Fruit fly (Drosophila melanogaster) whole organism, embryonic: ENCODE results near the gene CG6094.
A peak's percentile ranks its signal among the peaks of the same experiment; 100 is the strongest.

Experiments used
- Ada2b ChIP-seq: fragments of 200-800 bp; sonication (Bioruptor generic); IDR thresholded peaks from 2 replicates; pipeline ENCODE4 v1.3.6; 2022; ENCODE audit warnings: missing biosample characterization, missing genetic modification characterization
- Atf3 ChIP-seq: fragments of 200-800 bp; sonication (Bioruptor generic); optimal IDR thresholded peaks from 3 replicates; lab custom pipeline; 2016; ENCODE audit warnings: missing biosample characterization, missing genetic modification characterization
- CG10543 ChIP-seq: fragments of 200-800 bp; sonication (Bioruptor generic); optimal IDR thresholded peaks from 3 replicates; lab custom pipeline; 2017; ENCODE audit warnings: missing biosample characterization, mild to moderate bottlenecking, missing genetic modification characterization, moderate library complexity
- CG11085 ChIP-seq: fragments of 200-800 bp; sonication (Bioruptor generic); IDR thresholded peaks from 2 replicates; pipeline ENCODE4 v1.3.6; 2022; ENCODE audit warnings: missing biosample characterization, missing genetic modification characterization
- CG11093 ChIP-seq: fragments of 200-800 bp; sonication (Bioruptor generic); IDR thresholded peaks from 3 replicates; pipeline ENCODE4 v1.3.6; 2022; ENCODE audit warnings: missing biosample characterization, missing genetic modification characterization
- CG11696 ChIP-seq: fragments of 200-800 bp; sonication (Bioruptor generic); IDR thresholded peaks from 2 replicates; pipeline ENCODE4 v1.3.6; 2022; ENCODE audit warnings: missing biosample characterization, missing genetic modification characterization
- CG12769 ChIP-seq: fragments of 200-800 bp; sonication (Bioruptor generic); optimal IDR thresholded peaks from 2 replicates; lab custom pipeline; 2019; ENCODE audit warnings: missing biosample characterization, mild to moderate bottlenecking, missing genetic modification characterization, moderate library complexity
- CG12942 ChIP-seq: fragments of 200-800 bp; sonication (Bioruptor generic); optimal IDR thresholded peaks from 3 replicates; lab custom pipeline; 2016; ENCODE audit warnings: missing biosample characterization, missing genetic modification characterization
- CG16863 ChIP-seq: fragments of 200-800 bp; sonication (Bioruptor generic); optimal IDR thresholded peaks from 3 replicates; lab custom pipeline; 2016; ENCODE audit warnings: missing biosample characterization, missing genetic modification characterization
- CG17361 ChIP-seq: fragments of 200-800 bp; sonication (Bioruptor generic); IDR thresholded peaks from 3 replicates; pipeline ENCODE4 v1.3.6; 2022; ENCODE audit warnings: missing biosample characterization, missing genetic modification characterization
- CG1832 ChIP-seq: fragments of 200-800 bp; sonication (Bioruptor generic); optimal IDR thresholded peaks from 2 replicates; lab custom pipeline; 2017; ENCODE audit warnings: missing biosample characterization, mild to moderate bottlenecking, missing genetic modification characterization, inconsistent platforms
- CG2129 ChIP-seq: fragments of 200-800 bp; sonication (Bioruptor generic); IDR thresholded peaks from 2 replicates; pipeline ENCODE4 v1.3.6; 2022; ENCODE audit warnings: missing biosample characterization, missing genetic modification characterization; ENCODE audit not compliant: partially characterized antibody
- CG3838 ChIP-seq: fragments of 200-800 bp; sonication (Bioruptor generic); optimal IDR thresholded peaks from 3 replicates; lab custom pipeline; 2016; ENCODE audit warnings: missing biosample characterization, missing genetic modification characterization
- CG43689 ChIP-seq: fragments of 200-800 bp; sonication (Bioruptor generic); IDR thresholded peaks from 2 replicates; pipeline ENCODE4 v1.3.6; 2022; ENCODE audit warnings: missing biosample characterization, missing genetic modification characterization
- CG6654 ChIP-seq: fragments of 200-800 bp; sonication (Bioruptor generic); optimal IDR thresholded peaks from 2 replicates; lab custom pipeline; 2017; ENCODE audit warnings: missing biosample characterization, mild to moderate bottlenecking, missing genetic modification characterization
- CG7745 ChIP-seq: fragments of 200-800 bp; sonication (Bioruptor generic); optimal IDR thresholded peaks from 2 replicates; lab custom pipeline; 2018; ENCODE audit warnings: missing biosample characterization, mild to moderate bottlenecking, missing genetic modification characterization, moderate library complexity
- CG7786 ChIP-seq: fragments of 200-800 bp; sonication (Bioruptor generic); optimal IDR thresholded peaks from 2 replicates; lab custom pipeline; 2016; ENCODE audit warnings: missing biosample characterization, missing genetic modification characterization
- Doc2 ChIP-seq: fragments of 200-800 bp; sonication (Bioruptor generic); IDR thresholded peaks from 2 replicates; pipeline ENCODE4 v1.3.6; 2022; ENCODE audit warnings: missing biosample characterization, missing genetic modification characterization
- Doc3 ChIP-seq: fragments of 200-800 bp; sonication (Bioruptor generic); IDR thresholded peaks from 3 replicates; pipeline ENCODE4 v1.3.6; 2022; ENCODE audit warnings: missing biosample characterization, missing genetic modification characterization; ENCODE audit not compliant: partially characterized antibody
- Dp ChIP-seq: fragments of 200-800 bp; sonication (Bioruptor generic); optimal IDR thresholded peaks from 2 replicates; lab custom pipeline; 2018; ENCODE audit warnings: missing biosample characterization, mild to moderate bottlenecking, missing genetic modification characterization, moderate library complexity
- Ets97D ChIP-seq: fragments of 200-800 bp; sonication (Bioruptor generic); optimal IDR thresholded peaks from 3 replicates; lab custom pipeline; 2016; ENCODE audit warnings: missing biosample characterization, missing genetic modification characterization
- Meics ChIP-seq: fragments of 200-800 bp; sonication (Bioruptor generic); optimal IDR thresholded peaks from 2 replicates; lab custom pipeline; 2017; ENCODE audit warnings: missing biosample characterization, mild to moderate bottlenecking, missing genetic modification characterization
- abd-A ChIP-seq: fragments of 200-800 bp; sonication (Bioruptor generic); optimal IDR thresholded peaks from 3 replicates; lab custom pipeline; 2019; ENCODE audit warnings: missing biosample characterization, mild to moderate bottlenecking, missing genetic modification characterization, moderate library complexity
- ac ChIP-seq: fragments of 200-800 bp; sonication (Bioruptor generic); optimal IDR thresholded peaks from 3 replicates; lab custom pipeline; 2017; ENCODE audit warnings: missing biosample characterization, mild to moderate bottlenecking, missing genetic modification characterization
- cas ChIP-seq: fragments of 200-800 bp; sonication (Bioruptor generic); IDR thresholded peaks from 2 replicates; pipeline ENCODE4 v1.3.6; 2022; ENCODE audit warnings: missing biosample characterization, missing genetic modification characterization
- cato ChIP-seq: fragments of 200-800 bp; sonication (Bioruptor generic); optimal IDR thresholded peaks from 2 replicates; lab custom pipeline; 2016; ENCODE audit warnings: missing biosample characterization, missing genetic modification characterization, borderline replicate concordance
- dpn ChIP-seq, 2 experiments: fragments of 200-800 bp; sonication (Bioruptor generic); optimal IDR thresholded peaks; 3 replicates each; lab custom pipeline; 2016; ENCODE audit warnings: missing biosample characterization in 2 of 2, missing genetic modification characterization in 2 of 2
- eyg ChIP-seq: fragments of 200-800 bp; sonication (Bioruptor generic); optimal IDR thresholded peaks from 3 replicates; lab custom pipeline; 2016; ENCODE audit warnings: missing biosample characterization, missing genetic modification characterization
- fd96Cb ChIP-seq: fragments of 200-800 bp; sonication (Bioruptor generic); optimal IDR thresholded peaks from 2 replicates; lab custom pipeline; 2018; ENCODE audit warnings: missing biosample characterization, mild to moderate bottlenecking, missing genetic modification characterization, moderate library complexity
- ftz-f1 ChIP-seq: fragments of 200-800 bp; sonication (Bioruptor generic); optimal IDR thresholded peaks from 2 replicates; lab custom pipeline; 2016; ENCODE audit warnings: missing biosample characterization, missing genetic modification characterization
- gcm ChIP-seq: fragments of 200-800 bp; sonication (Bioruptor generic); optimal IDR thresholded peaks from 2 replicates; lab custom pipeline; 2019; ENCODE audit warnings: missing biosample characterization, mild to moderate bottlenecking, missing genetic modification characterization, moderate library complexity
- gsb ChIP-seq: fragments of 200-800 bp; sonication (Bioruptor generic); IDR thresholded peaks from 2 replicates; pipeline ENCODE4 v1.3.6; 2022; ENCODE audit warnings: missing biosample characterization, missing genetic modification characterization
- hth ChIP-seq: fragments of >200 bp; optimal IDR thresholded peaks from 2 replicates; lab custom pipeline; 2017; ENCODE audit warnings: inconsistent platforms
- klu ChIP-seq: fragments of 200-800 bp; sonication (Bioruptor generic); IDR thresholded peaks from 2 replicates; pipeline ENCODE4 v1.3.6; 2022; ENCODE audit warnings: missing biosample characterization, missing genetic modification characterization
- lilli ChIP-seq: fragments of 200-800 bp; sonication (Bioruptor generic); optimal IDR thresholded peaks from 3 replicates; lab custom pipeline; 2016; ENCODE audit warnings: missing biosample characterization, missing genetic modification characterization
- lola ChIP-seq, 3 experiments: fragments of >200 bp in 2 of 3; fragments of 200-800 bp in 1 of 3; sonication (Bioruptor generic) in 1 of 3; optimal IDR thresholded peaks; 2 replicates each; lab custom pipeline; 2017 to 2019; ENCODE audit warnings: missing biosample characterization in 3 of 3, missing genetic modification characterization in 3 of 3, mild to moderate bottlenecking in 1 of 3, moderate library complexity in 1 of 3
- maf-S ChIP-seq: fragments of 200-800 bp; sonication (Bioruptor generic); optimal IDR thresholded peaks from 2 replicates; lab custom pipeline; 2016; ENCODE audit warnings: missing biosample characterization, missing genetic modification characterization
- nerfin-2 ChIP-seq: fragments of 200-800 bp; sonication (Bioruptor generic); IDR thresholded peaks from 2 replicates; pipeline ENCODE4 v1.3.6; 2022; ENCODE audit warnings: missing biosample characterization, missing genetic modification characterization; ENCODE audit not compliant: partially characterized antibody
- nom ChIP-seq: fragments of 200-800 bp; sonication (Bioruptor generic); optimal IDR thresholded peaks from 2 replicates; lab custom pipeline; 2017; ENCODE audit warnings: missing biosample characterization, missing genetic modification characterization, mild to moderate bottlenecking, moderate library complexity, missing genetic modification reagents
- phol ChIP-seq: fragments of 200-800 bp; sonication (Bioruptor generic); optimal IDR thresholded peaks from 3 replicates; lab custom pipeline; 2018; ENCODE audit warnings: missing biosample characterization, mild to moderate bottlenecking, missing genetic modification characterization, moderate library complexity
- schlank ChIP-seq: fragments of 200-800 bp; sonication (Bioruptor generic); optimal IDR thresholded peaks from 2 replicates; lab custom pipeline; 2018; ENCODE audit warnings: missing biosample characterization, mild to moderate bottlenecking, missing genetic modification characterization
- seq ChIP-seq: fragments of 200-800 bp; sonication (Bioruptor generic); IDR thresholded peaks from 2 replicates; pipeline ENCODE4 v1.3.6; 2022; ENCODE audit warnings: missing biosample characterization, missing genetic modification characterization
- sqz ChIP-seq: fragments of 200-800 bp; sonication (Bioruptor generic); optimal IDR thresholded peaks from 3 replicates; lab custom pipeline; 2018; ENCODE audit warnings: missing biosample characterization, mild to moderate bottlenecking, missing genetic modification characterization
- tll ChIP-seq, 2 experiments: fragments of 200-800 bp in 1 of 2; fragments of >200 bp in 1 of 2; sonication (Bioruptor generic) in 1 of 2; optimal IDR thresholded peaks; 2 replicates each; lab custom pipeline; 2017 to 2019; ENCODE audit warnings: missing biosample characterization in 2 of 2, missing genetic modification characterization in 2 of 2, mild to moderate bottlenecking in 1 of 2, moderate library complexity in 1 of 2
- toy ChIP-seq: fragments of 200-800 bp; sonication (Bioruptor generic); IDR thresholded peaks from 2 replicates; pipeline ENCODE4 v1.3.6; 2022; ENCODE audit warnings: missing biosample characterization, missing genetic modification characterization
- trh ChIP-seq: fragments of 200-800 bp; sonication (Bioruptor generic); optimal IDR thresholded peaks from 2 replicates; lab custom pipeline; 2016; ENCODE audit warnings: missing biosample characterization, missing genetic modification characterization
- twi ChIP-seq: fragments of 200-800 bp; optimal IDR thresholded peaks from 2 replicates; lab custom pipeline; 2019; ENCODE audit warnings: missing biosample characterization, mild to moderate bottlenecking, missing genetic modification characterization, moderate library complexity
- unpg ChIP-seq: fragments of 200-800 bp; sonication (Bioruptor generic); optimal IDR thresholded peaks from 3 replicates; lab custom pipeline; 2018; ENCODE audit warnings: missing biosample characterization, mild to moderate bottlenecking, missing genetic modification characterization, moderate library complexity
- usp ChIP-seq: fragments of >200 bp; optimal IDR thresholded peaks from 2 replicates; lab custom pipeline; 2017; ENCODE audit warnings: missing biosample characterization, missing genetic modification characterization
- wor ChIP-seq: fragments of 200-800 bp; sonication (Bioruptor generic); IDR thresholded peaks from 2 replicates; pipeline ENCODE4 v1.3.6; 2022; ENCODE audit warnings: missing biosample characterization, missing genetic modification characterization

Gene CG6094

DNA sequence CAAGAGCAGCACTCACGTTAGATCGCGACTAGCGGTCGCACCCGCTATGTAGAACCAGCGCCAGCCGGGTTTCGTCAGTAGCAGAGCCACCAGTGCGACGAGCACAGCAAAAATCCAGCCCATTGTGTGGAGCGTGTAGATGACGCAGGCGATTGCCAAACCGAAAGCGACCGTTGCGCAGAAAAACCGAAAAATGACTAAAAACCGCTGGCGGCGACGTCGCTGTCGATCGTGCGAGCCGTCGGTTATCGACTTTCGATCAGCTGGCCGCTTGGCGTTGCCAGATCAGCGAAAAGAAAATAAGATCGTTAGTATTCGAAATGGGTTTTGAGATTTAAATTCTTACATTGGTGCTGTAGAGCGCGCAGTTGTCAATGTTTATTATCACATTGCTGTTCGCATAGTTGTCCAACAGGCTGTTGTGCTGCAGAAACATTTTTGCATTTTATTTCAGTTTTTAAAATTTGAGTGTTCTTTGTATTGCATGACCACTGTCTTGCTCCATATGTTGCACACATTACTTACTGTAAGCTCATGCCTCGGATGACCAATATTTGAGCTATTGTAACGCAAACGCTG is 9.7 kb downstream of the CG6094 start (continued):
- TF ChIP-seq sqz (GFP tag; lab: Kevin White, UChicago) (no peak), CG11093 (GFP tag; lab: Robert Waterston, UW) (no peak), Atf3 (peak; percentile 35), CG12942 (GFP tag; lab: Kevin White, UChicago) (peak; percentile 3), cato (no peak), seq (GFP tag; lab: Robert Waterston, UW) (0 out of 2 replicates have a peak, but pooled peaks have one; percentile 7), phol (peak; percentile 38), Dp (GFP tag; lab: Kevin White, UChicago) (peak; percentile 19), Doc3 (no peak), trh (GFP tag; lab: Kevin White, UChicago) (no peak), tll (GFP tag; optimal IDR thresholded peaks at IDR 0.05; lab: Kevin White, UChicago) (no peak), ftz-f1 (peak; percentile 69), CG1832 (GFP tag; lab: Kevin White, UChicago) (no peak), CG2129 (GFP tag; lab: Robert Waterston, UW) (no peak), CG10543 (GFP tag; lab: Kevin White, UChicago) (peak; percentile 74), Meics (GFP tag; lab: Kevin White, UChicago) (peak; percentile 38), Ets97D (GFP tag; lab: Kevin White, UChicago) (peak; percentile 4), toy (GFP tag; lab: Robert Waterston, UW) (no peak), CG12769 (tag; lab: Kevin White, UChicago) (peak; percentile 35), gcm (GFP tag; lab: Kevin White, UChicago) (peak; percentile 6), CG11085 (no peak), wor (peak; percentile 33; the same call in 1 of the 2 replicates), twi (tag; lab: Kevin White, UChicago) (no peak), nom (peak; percentile 66), hth (lab: Kevin White, UChicago) (no peak), usp (no peak), gsb (no peak), eyg (GFP tag; lab: Kevin White, UChicago) (no peak), lola (GFP tag; optimal IDR thresholded peaks at IDR 0.05; lab: Kevin White, UChicago) (peak in 1 of 3 experiments; percentile 7), CG3838 (GFP tag; lab: Kevin White, UChicago) (no peak), CG43689 (no peak), schlank (tag; lab: Kevin White, UChicago) (no peak), ac (GFP tag; lab: Kevin White, UChicago) (no peak), fd96Cb (tag; lab: Kevin White, UChicago) (no peak), klu (GFP tag; lab: Robert Waterston, UW) (no peak), CG11696 (GFP tag; lab: Robert Waterston, UW) (no peak), nerfin-2 (GFP tag; lab: Robert Waterston, UW) (no peak), CG6654 (GFP tag; lab: Kevin White, UChicago) (no peak), dpn (GFP tag; optimal IDR thresholded peaks at IDR 0.05; lab: Kevin White, UChicago) (peak; percentile 40 to 42), CG7786 (no peak), lilli (peak; percentile 47), Doc2 (GFP tag; lab: Robert Waterston, UW) (no peak), abd-A (tag; lab: Kevin White, UChicago) (no peak), Ada2b (GFP tag; lab: Robert Waterston, UW) (peak; percentile 36; the same call in 1 of the 2 replicates), CG17361 (GFP tag; lab: Robert Waterston, UW) (peak; percentile 67; the same call in 2 of the 3 replicates), unpg (GFP tag; lab: Kevin White, UChicago) (peak; percentile 12), cas (GFP tag; lab: Robert Waterston, UW) (no peak), CG16863 (GFP tag; lab: Kevin White, UChicago) (no peak), CG7745 (tag; lab: Kevin White, UChicago) (no peak), maf-S (GFP tag; lab: Kevin White, UChicago) (no peak)
